Worm (Caenorhabditis elegans) whole organism, late embryonic: Measurements from ENCODE around the gene scl-25.

Experiments
- ceh-22 ChIP-seq: sonication (generic microtip); optimal IDR thresholded peaks from 2 replicates; lab custom pipeline; 2017; ENCODE audit warnings: missing biosample characterization, missing genetic modification characterization
- ceh-9 ChIP-seq: sonication (generic microtip); optimal IDR thresholded peaks from 2 replicates; lab custom pipeline; 2016; ENCODE audit warnings: mild to moderate bottlenecking, missing genetic modification characterization, inconsistent platforms, missing compliant biosample characterization
- dmd-4 ChIP-seq: sonication (generic microtip); optimal IDR thresholded peaks from 2 replicates; lab custom pipeline; 2016; ENCODE audit warnings: borderline replicate concordance, missing genetic modification characterization, missing compliant biosample characterization
- fax-1 ChIP-seq: sonication (generic microtip); optimal IDR thresholded peaks from 2 replicates; lab custom pipeline; 2016; ENCODE audit warnings: missing genotype, missing genetic modification characterization, missing compliant biosample characterization
- hlh-30 ChIP-seq: sonication (generic microtip); optimal IDR thresholded peaks from 2 replicates; lab custom pipeline; 2017; ENCODE audit warnings: antibody characterized with exemption, missing genetic modification characterization, missing compliant biosample characterization; ENCODE audit not compliant: insufficient read depth
- hlh-8 ChIP-seq: sonication (generic microtip); optimal IDR thresholded peaks from 2 replicates; lab custom pipeline; 2016; ENCODE audit warnings: missing genotype, missing genetic modification characterization, missing compliant biosample characterization
- nhr-11 ChIP-seq: fragments of 150-350 bp; optimal IDR thresholded peaks from 2 replicates; lab custom pipeline; 2014; ENCODE audit warnings: missing biosample characterization, missing genetic modification characterization
- pqm-1 ChIP-seq: sonication (generic microtip); optimal IDR thresholded peaks from 2 replicates; lab custom pipeline; 2016; ENCODE audit warnings: missing genetic modification characterization, missing compliant biosample characterization
- sdc-2 ChIP-seq: sonication (generic microtip); optimal IDR thresholded peaks from 2 replicates; lab custom pipeline; 2016; ENCODE audit warnings: missing genotype, missing genetic modification characterization, missing compliant biosample characterization

- TF ChIP-seq hlh-8 (tag; lab: Kevin White, UChicago): no peak
- no peak for TF ChIP-seq ceh-9 (tag; lab: Kevin White, UChicago)
- TF ChIP-seq ceh-22: no peak
- TF ChIP-seq hlh-30: no peak
- no peak for TF ChIP-seq nhr-11 (tag; lab: Kevin White, UChicago)
- no peak for TF ChIP-seq dmd-4
- no peak for TF ChIP-seq fax-1 (tag; lab: Kevin White, UChicago)
- TF ChIP-seq pqm-1: no peak
- no peak for TF ChIP-seq sdc-2
Observed at ce11 chrV:17201847-17202246, 23.6 kb upstream of the scl-25 start, which contains the start of gene Y68A4A.10.
